Worm (Caenorhabditis elegans): ENCODE data around the gene swsn-1.

Gene swsn-1

ce11 chrV:20249438-20250120, at the start of gene swsn-1 (continued):
- TF ChIP-seq ZK337.2 (GFP tag; IDR thresholded peaks at IDR 0.05) (no peak), hmg-1.1 (GFP tag; IDR thresholded peaks at IDR 0.05) (peak; percentile 78), nhr-102 (tag; optimal IDR thresholded peaks at IDR 0.05) (no peak), lir-3 (tag; optimal IDR thresholded peaks at IDR 0.05) (no peak), mdl-1 (tag; optimal IDR thresholded peaks at IDR 0.05) (peak in 1 of 2 experiments; percentile 57), mdt-29 (GFP tag; IDR thresholded peaks at IDR 0.05) (no peak), mes-2 (tag; optimal IDR thresholded peaks at IDR 0.05; ENCODE audit: poor library complexity, severe bottlenecking) (peak; percentile 70), cey-2 (tag; optimal IDR thresholded peaks at IDR 0.05; ENCODE audit: borderline replicate concordance, insufficient read depth) (no peak), nhr-42 (GFP tag; IDR thresholded peaks at IDR 0.05) (no peak), dmd-8 (GFP tag; IDR thresholded peaks at IDR 0.05) (no peak), dpl-1 (GFP tag; optimal IDR thresholded peaks at IDR 0.05) (peak; percentile 34), daf-8 (GFP tag; IDR thresholded peaks at IDR 0.05) (no peak), ceh-62 (tag; optimal IDR thresholded peaks at IDR 0.05) (no peak), saeg-2 (GFP tag; IDR thresholded peaks at IDR 0.05) (no peak), dmd-6 (GFP tag; IDR thresholded peaks at IDR 0.05) (0 out of 2 replicates have a peak, but pooled peaks have one; percentile 6), nhr-76 (tag; optimal IDR thresholded peaks at IDR 0.05) (no peak), pqm-1 (tag; optimal IDR thresholded peaks at IDR 0.05) (no peak), mep-1 (tag; optimal IDR thresholded peaks at IDR 0.05) (peak; percentile 22), ceh-82 (tag; optimal IDR thresholded peaks at IDR 0.05) (no peak), T20F7.1 (GFP tag; optimal IDR thresholded peaks at IDR 0.05) (no peak), daf-19 (GFP tag; conservative IDR thresholded peaks at IDR 0.05) (no peak), egl-43 (GFP tag; IDR thresholded peaks at IDR 0.05) (no peak), R02D3.7 (tag; optimal IDR thresholded peaks at IDR 0.05) (no peak), lsy-2 (tag; optimal IDR thresholded peaks at IDR 0.05) (peak in 1 of 2 experiments; percentile 40), ceh-44 (GFP tag; IDR thresholded peaks at IDR 0.05) (no peak), ctbp-1 (GFP tag; IDR thresholded peaks at IDR 0.05) (peak; percentile 16; the same call in 1 of the 2 replicates), skn-1 (tag; optimal IDR thresholded peaks at IDR 0.05) (no peak), F26F4.8 (GFP tag; conservative IDR thresholded peaks at IDR 0.05) (no peak), sdz-12 (GFP tag; optimal IDR thresholded peaks at IDR 0.05) (no peak), F37D6.2 (tag; optimal IDR thresholded peaks at IDR 0.05) (no peak), fkh-10 (GFP tag; optimal IDR thresholded peaks at IDR 0.05) (no peak), ceh-32 (tag; optimal IDR thresholded peaks at IDR 0.05; ENCODE audit: poor library complexity) (no peak), lin-29 (GFP tag; IDR thresholded peaks at IDR 0.05) (no peak), zip-2 (tag; optimal IDR thresholded peaks at IDR 0.05) (no peak), set-16 (GFP tag; IDR thresholded peaks at IDR 0.05) (no peak), nhr-48 (tag; optimal IDR thresholded peaks at IDR 0.05) (no peak), nhr-111 (GFP tag; optimal IDR thresholded peaks at IDR 0.05) (no peak), lin-13 (GFP tag; optimal IDR thresholded peaks at IDR 0.05) (peak; percentile 52), ztf-7 (tag; optimal IDR thresholded peaks at IDR 0.05) (no peak), daf-12 (tag; optimal IDR thresholded peaks at IDR 0.05) (no peak), dve-1 (tag; optimal IDR thresholded peaks at IDR 0.05; ENCODE audit: insufficient read depth) (peak; percentile 31), vab-7 (GFP tag; IDR thresholded peaks at IDR 0.05) (no peak), unc-130 (GFP tag; optimal IDR thresholded peaks at IDR 0.05) (no peak), Y5F2A.4 (GFP tag; optimal IDR thresholded peaks at IDR 0.05) (no peak), hlh-30 (tag; optimal IDR thresholded peaks at IDR 0.05; ENCODE audit: insufficient read depth) (peak; percentile 79), nhr-77 (tag; optimal IDR thresholded peaks at IDR 0.05) (no peak), pha-4 (GFP tag; IDR thresholded peaks at IDR 0.05) (no peak), pha-4 (tag; optimal IDR thresholded peaks at IDR 0.05) (no peak), daf-16 (GFP tag; optimal IDR thresholded peaks at IDR 0.05) (no peak), daf-16 (tag; optimal IDR thresholded peaks at IDR 0.05) (peak; percentile 21), F10B5.3 (tag; optimal IDR thresholded peaks at IDR 0.05) (no peak)
